Worm (Caenorhabditis elegans) whole organism, midembryonic: ENCODE data around the gene prde-1.

Experiments used
- T22C8.4 ChIP-seq: fragments of 200-800 bp; sonication (Bioruptor generic); IDR thresholded peaks from 2 replicates; pipeline ENCODE4 v1.3.6; 2022; ENCODE audit warnings: missing genetic modification characterization, missing compliant biosample characterization
- flt-1 ChIP-seq: fragments of 200-800 bp; sonication (Bioruptor generic); IDR thresholded peaks from 2 replicates; pipeline ENCODE4 v1.3.6; 2022; ENCODE audit warnings: missing genetic modification characterization, missing compliant biosample characterization
- med-1 ChIP-seq: sonication (generic microtip); optimal IDR thresholded peaks from 2 replicates; lab custom pipeline; 2017; ENCODE audit warnings: missing genetic modification characterization, mild to moderate bottlenecking, missing compliant biosample characterization, antibody characterized with exemption, missing genetic modification reagents; ENCODE audit not compliant: insufficient read depth

ce11 chrV:15559729-15560128 is 21.7 kb downstream of the prde-1 start:
- TF ChIP-seq med-1 (GFP tag; lab: Kevin White, UChicago) = no peak
- no peak for TF ChIP-seq T22C8.4 (GFP tag; lab: Robert Waterston, UW)
- TF ChIP-seq flt-1 (GFP tag; lab: Robert Waterston, UW) = no peak
